Worm (Caenorhabditis elegans): ENCODE measurements around the gene F41H10.5.

F41H10.5 gene

DNA sequence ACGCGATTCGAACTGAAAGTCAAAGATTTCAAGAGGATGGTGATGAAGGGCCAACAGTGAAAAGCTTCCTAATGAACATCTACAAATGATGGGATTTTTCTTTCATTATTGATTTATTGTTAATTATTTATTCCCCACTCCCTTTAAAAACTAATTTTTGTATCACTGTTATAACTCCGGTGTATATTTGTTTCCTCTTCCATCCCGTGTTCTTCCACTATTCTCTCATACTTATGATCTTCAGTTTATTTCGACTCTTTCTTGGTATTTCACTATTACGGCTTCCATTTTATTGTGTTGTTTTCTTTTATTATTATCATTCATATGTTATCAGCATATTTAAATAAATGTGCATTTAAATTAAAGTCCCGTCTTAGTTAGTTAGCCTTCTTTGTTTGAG lies 13.6 kb downstream of the F41H10.5 start:
- TF ChIP-seq tbx-8 (GFP tag; optimal IDR thresholded peaks at IDR 0.05) (no peak), snpc-4 (tag; optimal IDR thresholded peaks at IDR 0.05) (no peak), nhr-12 (tag; optimal IDR thresholded peaks at IDR 0.05) (no peak), ham-2 (GFP tag; optimal IDR thresholded peaks at IDR 0.05) (no peak), flh-1 (GFP tag; optimal IDR thresholded peaks at IDR 0.05) (no peak), M03D4.4 (tag; optimal IDR thresholded peaks at IDR 0.05) (no peak), mab-5 (tag; optimal IDR thresholded peaks at IDR 0.05) (no peak), mls-2 (tag; optimal IDR thresholded peaks at IDR 0.05) (no peak), sptf-1 (tag; optimal IDR thresholded peaks at IDR 0.05) (no peak), lsy-2 (tag; optimal IDR thresholded peaks at IDR 0.05) (no peak), ceh-39 (tag; optimal IDR thresholded peaks at IDR 0.05) (no peak), nhr-2 (tag; optimal IDR thresholded peaks at IDR 0.05) (no peak), hlh-1 (tag; optimal IDR thresholded peaks at IDR 0.05) (no peak), pha-4 (tag; optimal IDR thresholded peaks at IDR 0.05) (no peak), nhr-28 (tag; optimal IDR thresholded peaks at IDR 0.05) (no peak), bed-3 (GFP tag; optimal IDR thresholded peaks at IDR 0.05) (no peak)

ce11 chrIV:5374946-5375345 lies 14.2 kb downstream of the F41H10.5 start:
- TF ChIP-seq lin-13 (tag; optimal IDR thresholded peaks at IDR 0.05) (no peak), mab-5 (tag; optimal IDR thresholded peaks at IDR 0.05) (no peak), cnd-1 (tag; optimal IDR thresholded peaks at IDR 0.05) (no peak)

DNA sequence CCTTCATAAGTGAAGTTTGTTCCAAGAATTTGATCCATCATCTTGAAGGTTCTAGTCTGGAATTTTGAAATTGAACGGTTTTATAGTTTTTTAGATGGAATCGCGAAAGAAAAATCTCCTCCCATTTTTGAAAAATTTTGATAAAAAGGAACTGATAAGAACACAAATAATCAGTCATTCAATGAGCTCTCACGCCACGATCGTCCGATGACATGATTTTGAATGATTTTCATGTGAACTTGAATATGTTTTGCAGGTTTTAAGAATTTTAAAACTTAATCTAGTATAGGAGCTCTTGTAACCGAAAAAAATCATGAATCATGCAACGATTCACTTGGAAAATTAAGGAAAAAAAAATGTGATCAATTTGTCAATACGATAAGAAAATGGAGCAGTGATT lies 16.4 kb downstream of the F41H10.5 start, which contains the start of gene elo-5:
Gene elo-5, minus strand, starts transcription at position 56 of the 400 bp plus-strand sequence.
- no peak for TF ChIP-seq cnd-1 (tag; optimal IDR thresholded peaks at IDR 0.05)

- no peak for TF ChIP-seq mep-1 (tag; optimal IDR thresholded peaks at IDR 0.05)
- TF ChIP-seq nhr-2 (tag; optimal IDR thresholded peaks at IDR 0.05), result no peak
- TF ChIP-seq mab-5 (tag; optimal IDR thresholded peaks at IDR 0.05), result no peak
- TF ChIP-seq lin-32 (GFP tag; optimal IDR thresholded peaks at IDR 0.05), result no peak
- TF ChIP-seq snpc-4 (tag; optimal IDR thresholded peaks at IDR 0.05), result no peak
- TF ChIP-seq nhr-76 (tag; optimal IDR thresholded peaks at IDR 0.05), result no peak
- TF ChIP-seq drap-1 (GFP tag; optimal IDR thresholded peaks at IDR 0.05), result no peak
- TF ChIP-seq ceh-39 (tag; optimal IDR thresholded peaks at IDR 0.05), result no peak
- TF ChIP-seq unc-62 (GFP tag; optimal IDR thresholded peaks at IDR 0.05), result no peak
- no peak for TF ChIP-seq flh-1 (GFP tag; optimal IDR thresholded peaks at IDR 0.05)
- TF ChIP-seq unc-39 (tag; optimal IDR thresholded peaks at IDR 0.05), result no peak
- TF ChIP-seq unc-120 (tag; optimal IDR thresholded peaks at IDR 0.05; ENCODE audit: poor library complexity, severe bottlenecking), result no peak
- no peak for TF ChIP-seq nhr-237 (tag; optimal IDR thresholded peaks at IDR 0.05)
- no peak for TF ChIP-seq lsy-2 (tag; optimal IDR thresholded peaks at IDR 0.05)
- no peak for TF ChIP-seq ces-1 (GFP tag; optimal IDR thresholded peaks at IDR 0.05)
- TF ChIP-seq ham-2 (GFP tag; optimal IDR thresholded peaks at IDR 0.05), result no peak
- no peak for TF ChIP-seq zip-8 (tag; optimal IDR thresholded peaks at IDR 0.05)
Observed at ce11 chrIV:5380140-5380539, 19.4 kb downstream of the F41H10.5 start.

DNA sequence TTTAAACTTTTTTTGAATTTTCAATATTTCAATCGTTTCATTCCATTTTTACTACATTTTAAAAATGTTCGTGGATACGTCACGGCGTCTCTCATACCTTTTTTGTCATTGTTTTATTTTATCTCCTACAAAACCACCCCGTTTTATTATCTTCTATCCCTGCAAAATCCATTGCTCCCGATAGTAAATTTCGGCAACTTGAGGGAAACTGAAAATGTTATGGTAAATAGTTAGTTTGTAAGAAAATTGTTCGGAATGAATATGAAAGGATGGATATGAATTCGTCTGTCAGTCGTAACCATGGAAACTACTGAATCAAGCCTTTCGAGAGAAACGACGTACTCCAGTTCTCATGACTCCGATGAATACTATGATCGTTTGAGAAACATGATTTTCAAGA lies 20.6 kb downstream of the F41H10.5 start, which contains the start of gene F41H10.2:
Gene F41H10.2, plus strand, starts transcription at position 301 of the 400 bp plus-strand sequence.
- TF ChIP-seq elt-1 (tag; optimal IDR thresholded peaks at IDR 0.05; ENCODE audit: borderline replicate concordance, insufficient read depth) (no peak), nhr-76 (tag; optimal IDR thresholded peaks at IDR 0.05) (no peak), lsy-2 (tag; optimal IDR thresholded peaks at IDR 0.05) (no peak), mep-1 (tag; optimal IDR thresholded peaks at IDR 0.05) (no peak), mls-2 (tag; optimal IDR thresholded peaks at IDR 0.05) (no peak), blmp-1 (tag; optimal IDR thresholded peaks at IDR 0.05) (no peak), elt-3 (tag; optimal IDR thresholded peaks at IDR 0.05) (no peak), mab-5 (tag; optimal IDR thresholded peaks at IDR 0.05) (no peak), cnd-1 (tag; optimal IDR thresholded peaks at IDR 0.05) (no peak), nhr-28 (tag; optimal IDR thresholded peaks at IDR 0.05) (no peak)

DNA sequence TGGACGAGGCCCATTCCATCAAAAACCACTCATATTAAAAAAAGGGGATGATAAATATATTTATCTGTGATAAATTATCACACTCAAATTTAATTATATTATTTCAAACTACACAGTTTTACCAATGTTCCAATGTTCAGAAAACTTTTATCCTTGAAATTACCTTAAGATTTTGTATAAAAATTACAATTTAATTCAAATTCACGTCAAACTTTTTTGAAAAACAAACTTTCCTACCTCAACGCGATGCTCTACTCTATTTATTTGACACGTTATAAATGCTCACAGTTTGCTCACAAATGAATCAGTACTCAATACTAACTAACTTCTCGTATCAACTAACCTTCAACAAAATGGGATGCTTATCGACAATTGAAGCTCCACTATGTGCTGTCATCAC lies 21.9 kb downstream of the F41H10.5 start, which contains the start of gene F41H10.1:
Gene F41H10.1, plus strand, starts transcription at position 301 of the 400 bp plus-strand sequence.
- TF ChIP-seq ceh-39 (tag; optimal IDR thresholded peaks at IDR 0.05) (no peak), nhr-28 (tag; optimal IDR thresholded peaks at IDR 0.05) (no peak), M03D4.4 (tag; optimal IDR thresholded peaks at IDR 0.05) (no peak), elt-3 (tag; optimal IDR thresholded peaks at IDR 0.05) (no peak), snpc-4 (tag; optimal IDR thresholded peaks at IDR 0.05) (no peak), elt-1 (tag; optimal IDR thresholded peaks at IDR 0.05; ENCODE audit: borderline replicate concordance, insufficient read depth) (no peak), tbx-8 (GFP tag; optimal IDR thresholded peaks at IDR 0.05) (no peak), zip-8 (tag; optimal IDR thresholded peaks at IDR 0.05) (no peak), ceh-43 (GFP tag; optimal IDR thresholded peaks at IDR 0.05) (no peak), ztf-11 (tag; optimal IDR thresholded peaks at IDR 0.05) (no peak), flh-1 (GFP tag; optimal IDR thresholded peaks at IDR 0.05) (no peak), nhr-12 (tag; optimal IDR thresholded peaks at IDR 0.05) (no peak), ceh-83 (GFP tag; optimal IDR thresholded peaks at IDR 0.05) (no peak), nhr-76 (tag; optimal IDR thresholded peaks at IDR 0.05) (no peak), bed-3 (GFP tag; optimal IDR thresholded peaks at IDR 0.05) (no peak), ces-1 (GFP tag; optimal IDR thresholded peaks at IDR 0.05) (no peak)

All from whole organism, mixed stage, embryonic.